Worm (Caenorhabditis elegans) whole organism, L2 larva: ENCODE results near the gene srx-102.

Source experiments
- Y55F3AM.14 ChIP-seq: fragments of 200-800 bp; sonication (Bioruptor generic); optimal IDR thresholded peaks from 2 replicates; lab custom pipeline; 2018; ENCODE audit warnings: mild to moderate bottlenecking, missing genetic modification characterization, missing compliant biosample characterization
- ceh-82 ChIP-seq: fragments of 150-350 bp; optimal IDR thresholded peaks from 2 replicates; lab custom pipeline; 2014; ENCODE audit warnings: missing biosample characterization, missing genetic modification characterization
- elt-1 ChIP-seq: fragments of 150-350 bp; optimal IDR thresholded peaks from 2 replicates; lab custom pipeline; 2014; ENCODE audit warnings: missing biosample characterization, missing genetic modification characterization
- elt-3 ChIP-seq: sonication (generic microtip); optimal IDR thresholded peaks from 2 replicates; lab custom pipeline; 2017; ENCODE audit warnings: missing biosample characterization, missing genetic modification characterization
- lin-39 ChIP-seq: fragments of 150-350 bp; optimal IDR thresholded peaks from 2 replicates; lab custom pipeline; 2014; ENCODE audit warnings: missing biosample characterization, missing genetic modification reagents, missing genetic modification characterization
- mab-5 ChIP-seq: fragments of 150-350 bp; optimal IDR thresholded peaks from 2 replicates; lab custom pipeline; 2014; ENCODE audit warnings: missing biosample characterization, missing genetic modification characterization
- nhr-11 ChIP-seq: fragments of 150-350 bp; optimal IDR thresholded peaks from 2 replicates; lab custom pipeline; 2014; ENCODE audit warnings: missing biosample characterization, missing genetic modification characterization
- nhr-23 ChIP-seq: fragments of 150-350 bp; optimal IDR thresholded peaks from 2 replicates; lab custom pipeline; 2014; ENCODE audit warnings: missing biosample characterization, missing genetic modification reagents, missing genetic modification characterization
- nhr-6 ChIP-seq: fragments of 150-350 bp; optimal IDR thresholded peaks from 2 replicates; lab custom pipeline; 2014; ENCODE audit warnings: missing biosample characterization, missing genetic modification characterization
- nhr-77 ChIP-seq: fragments of 150-350 bp; optimal IDR thresholded peaks from 2 replicates; lab custom pipeline; 2014; ENCODE audit warnings: missing biosample characterization, missing genetic modification characterization
- snpc-4 ChIP-seq: fragments of 150-350 bp; optimal IDR thresholded peaks from 2 replicates; lab custom pipeline; 2014; ENCODE audit warnings: missing biosample characterization, missing genetic modification characterization
- zag-1 ChIP-seq: fragments of 150-350 bp; optimal IDR thresholded peaks from 2 replicates; lab custom pipeline; 2014; ENCODE audit warnings: missing biosample characterization, missing genetic modification characterization

ce11 chrII:3664470-3664869 lies 30.1 kb downstream of the srx-102 start, which contains the start of gene F19B10.3:
- TF ChIP-seq nhr-23 (no peak), snpc-4 (tag; lab: Kevin White, UChicago) (no peak), nhr-6 (tag; lab: Kevin White, UChicago) (no peak), Y55F3AM.14 (GFP tag; lab: Kevin White, UChicago) (no peak), zag-1 (tag; lab: Kevin White, UChicago) (no peak), mab-5 (no peak), nhr-77 (tag; lab: Kevin White, UChicago) (no peak), ceh-82 (tag; lab: Kevin White, UChicago) (no peak), elt-1 (tag; lab: Kevin White, UChicago) (no peak), elt-3 (no peak), lin-39 (tag; lab: Kevin White, UChicago) (no peak), nhr-11 (tag; lab: Kevin White, UChicago) (no peak)
